Fruit fly (Drosophila melanogaster): ENCODE measurements around the gene LManI.

Gene LManI

DNA sequence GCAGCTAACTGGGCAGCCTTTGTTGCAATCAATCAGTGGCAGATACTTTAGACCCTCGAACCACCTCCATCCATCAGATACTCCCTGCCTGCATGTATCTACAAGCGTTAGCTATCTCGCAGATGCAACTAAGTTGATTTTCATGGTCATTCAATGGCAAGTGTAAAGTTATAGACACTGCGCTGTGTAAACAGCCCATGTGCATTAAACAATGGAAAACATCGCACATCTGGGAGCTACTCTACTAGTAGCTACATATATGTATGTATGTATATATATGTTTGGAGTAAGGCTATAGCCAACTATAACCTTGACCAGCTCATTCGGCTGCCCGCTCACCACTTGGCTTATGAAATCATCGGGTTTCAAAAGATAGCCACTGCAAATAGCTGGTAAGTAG, 13.2 kb upstream of the LManI start (continued):
- no peak for TF ChIP-seq Sox100B (GFP tag; optimal IDR thresholded peaks at IDR 0.05)
- no peak for TF ChIP-seq CG1792 (GFP tag; optimal IDR thresholded peaks at IDR 0.05)
- no peak for TF ChIP-seq CG12942 (GFP tag; optimal IDR thresholded peaks at IDR 0.05)
- no peak for TF ChIP-seq CG14710 (tag; optimal IDR thresholded peaks at IDR 0.05)
- peak; percentile 13; the same call in 1 of the 2 replicates for TF ChIP-seq CG14014 (GFP tag; IDR thresholded peaks at IDR 0.05)
- no peak for TF ChIP-seq CG11504 (tag; optimal IDR thresholded peaks at IDR 0.05)
- no peak for TF ChIP-seq Hr51 (GFP tag; optimal IDR thresholded peaks at IDR 0.05)
- TF ChIP-seq CG11696 (GFP tag; IDR thresholded peaks at IDR 0.05) = no peak
- TF ChIP-seq CG3995 (GFP tag; optimal IDR thresholded peaks at IDR 0.05) = no peak
- TF ChIP-seq h (optimal IDR thresholded peaks at IDR 0.05) = no peak
- 0 out of 3 replicates have a peak, but pooled peaks have one; percentile 36 for TF ChIP-seq so (GFP tag; IDR thresholded peaks at IDR 0.05)
- TF ChIP-seq sr (GFP tag; IDR thresholded peaks at IDR 0.05) = 0 out of 3 replicates have a peak, but pooled peaks have one; percentile 37
- TF ChIP-seq CG9609 (GFP tag; optimal IDR thresholded peaks at IDR 0.05) = no peak
- no peak for TF ChIP-seq kay (GFP tag; optimal IDR thresholded peaks at IDR 0.05)
- TF ChIP-seq CG8924 (tag; optimal IDR thresholded peaks at IDR 0.05) = no peak

DNA sequence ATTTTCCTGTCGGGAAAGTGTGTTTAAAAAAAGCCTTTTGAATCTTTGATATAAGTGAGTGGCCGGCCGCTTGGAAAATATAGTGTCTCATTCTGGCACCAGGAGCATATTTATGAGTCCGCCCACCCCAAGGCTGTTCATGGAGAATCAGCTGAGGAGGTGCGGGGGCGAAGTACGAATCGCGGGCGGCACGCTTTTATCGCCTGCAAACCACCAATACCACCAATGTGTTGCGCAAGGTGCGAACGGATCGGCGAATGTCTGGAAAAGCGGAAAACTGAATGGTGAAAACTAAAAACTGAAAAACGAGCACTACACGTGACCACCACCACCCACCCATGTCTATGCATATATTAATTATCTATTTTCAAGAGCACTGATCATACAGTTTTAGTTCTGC, 11.9 kb upstream of the LManI start:
- TF ChIP-seq CG1647 (GFP tag; optimal IDR thresholded peaks at IDR 0.05) (no peak), bowl (GFP tag; IDR thresholded peaks at IDR 0.05) (no peak), Taf1 (GFP tag; IDR thresholded peaks at IDR 0.05) (no peak), sr (GFP tag; IDR thresholded peaks at IDR 0.05) (peak; percentile 98), danr (GFP tag; IDR thresholded peaks at IDR 0.05) (no peak), slbo (GFP tag; IDR thresholded peaks at IDR 0.05) (no peak), Sox100B (GFP tag; optimal IDR thresholded peaks at IDR 0.05) (no peak), crp (GFP tag; optimal IDR thresholded peaks at IDR 0.05) (no peak), Fer2 (tag; optimal IDR thresholded peaks at IDR 0.05) (no peak), CG12071 (GFP tag; optimal IDR thresholded peaks at IDR 0.05) (no peak), CG32767 (GFP tag; IDR thresholded peaks at IDR 0.05) (no peak), CG12769 (tag; optimal IDR thresholded peaks at IDR 0.05) (peak; percentile 76), zfh1 (GFP tag; IDR thresholded peaks at IDR 0.05) (0 out of 3 replicates have a peak, but pooled peaks have one; percentile 18), chinmo (GFP tag; IDR thresholded peaks at IDR 0.05; ENCODE audit: partially characterized antibody) (0 out of 4 replicates have a peak, but pooled peaks have one; percentile 36), CG12219 (GFP tag; optimal IDR thresholded peaks at IDR 0.05) (no peak), ato (GFP tag; IDR thresholded peaks at IDR 0.05; ENCODE audit: partially characterized antibody) (no peak), CG16779 (GFP tag; IDR thresholded peaks at IDR 0.05) (no peak), Med (GFP tag) (peak; percentile 39), unpg (GFP tag; optimal IDR thresholded peaks at IDR 0.05) (no peak), abd-A (tag; optimal IDR thresholded peaks at IDR 0.05) (peak; percentile 13), Pdp1 (GFP tag; optimal IDR thresholded peaks at IDR 0.05) (peak in 1 of 2 experiments; percentile 87), crol (GFP tag; IDR thresholded peaks at IDR 0.05) (peak; percentile 65; the same call in 1 of the 2 replicates), Dp (GFP tag; optimal IDR thresholded peaks at IDR 0.05) (no peak), CG1832 (GFP tag; optimal IDR thresholded peaks at IDR 0.05) (no peak), lab (GFP tag; optimal IDR thresholded peaks at IDR 0.05) (no peak), CrebB (tag; optimal IDR thresholded peaks at IDR 0.05) (no peak), ftz-f1 (GFP tag; optimal IDR thresholded peaks at IDR 0.05) (peak; percentile 69), cwo (GFP tag; optimal IDR thresholded peaks at IDR 0.05) (peak; percentile 96)

All from whole organism, embryonic.